Worm (Caenorhabditis elegans): ENCODE results near the gene cav-1.

Gene cav-1

DNA sequence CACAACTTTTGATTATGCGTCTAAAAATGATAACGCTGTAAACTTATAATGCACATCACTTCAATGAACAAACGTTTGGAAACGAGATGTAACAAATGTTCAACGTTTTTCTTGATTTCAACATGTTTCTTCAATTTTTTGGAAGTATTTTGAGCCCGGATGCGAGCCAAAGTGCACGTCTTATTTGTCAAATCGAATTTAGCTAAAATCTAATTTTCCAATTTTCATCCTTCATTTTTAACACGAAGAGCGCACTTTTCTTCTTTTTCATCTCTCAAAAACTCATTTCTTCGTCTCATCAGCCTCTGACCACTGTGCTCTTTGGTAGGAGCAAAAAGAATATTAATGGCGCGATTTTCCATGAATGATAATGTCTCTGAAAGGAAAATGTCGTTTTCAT is 26.0 kb downstream of the cav-1 start:
- TF ChIP-seq elt-2 (tag; optimal IDR thresholded peaks at IDR 0.05) (peak; percentile 23), unc-62 (GFP tag; optimal IDR thresholded peaks at IDR 0.05) (no peak)

DNA sequence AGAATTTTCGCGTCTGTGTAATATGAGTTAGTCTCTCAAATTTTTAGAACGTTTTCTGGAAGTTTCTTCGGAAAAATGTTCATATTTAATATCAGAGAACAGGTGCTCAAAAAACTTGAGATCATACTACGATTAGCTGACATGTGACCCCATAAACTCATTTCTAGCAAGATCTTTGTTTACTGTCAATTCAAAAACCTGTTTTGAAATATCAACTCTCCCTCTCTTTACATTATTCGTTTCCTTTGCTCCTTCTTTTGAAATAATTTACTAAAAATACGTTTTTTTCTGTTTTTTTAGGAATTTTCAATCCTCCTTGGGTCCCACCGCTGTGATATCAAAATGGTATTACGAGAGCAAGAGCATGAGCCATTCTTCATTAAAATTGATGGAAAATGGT is 26.8 kb downstream of the cav-1 start, which contains the start of gene fat-4:
fat-4 (plus strand) TSS at position 301 of the 400 bp plus-strand sequence.
- TF ChIP-seq nhr-28 (tag; optimal IDR thresholded peaks at IDR 0.05) (no peak), ceh-16 (tag; optimal IDR thresholded peaks at IDR 0.05) (no peak)

DNA sequence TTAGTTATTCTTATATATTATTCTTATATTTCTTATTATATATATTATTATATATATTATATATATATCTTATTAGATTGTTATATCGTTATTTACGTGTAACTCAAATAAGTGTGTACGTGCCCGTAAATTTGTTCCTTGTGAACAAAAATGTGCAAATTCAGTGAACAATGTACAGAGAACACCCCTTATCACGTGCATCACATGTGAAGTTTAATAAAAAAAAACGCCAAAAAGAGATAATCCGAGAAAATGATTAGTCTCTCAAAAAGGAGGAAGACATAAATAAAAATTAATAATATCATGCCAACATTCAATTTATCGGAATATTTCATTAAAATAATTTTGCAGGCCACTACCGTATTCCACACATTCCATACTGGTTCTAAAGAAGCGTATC is 27.4 kb downstream of the cav-1 start:
- TF ChIP-seq nhr-25 (tag; optimal IDR thresholded peaks at IDR 0.05) (no peak), pha-4 (tag; optimal IDR thresholded peaks at IDR 0.05) (peak; percentile 61), pqm-1 (tag; optimal IDR thresholded peaks at IDR 0.05) (peak; percentile 32), elt-2 (tag; optimal IDR thresholded peaks at IDR 0.05) (peak; percentile 72)

DNA sequence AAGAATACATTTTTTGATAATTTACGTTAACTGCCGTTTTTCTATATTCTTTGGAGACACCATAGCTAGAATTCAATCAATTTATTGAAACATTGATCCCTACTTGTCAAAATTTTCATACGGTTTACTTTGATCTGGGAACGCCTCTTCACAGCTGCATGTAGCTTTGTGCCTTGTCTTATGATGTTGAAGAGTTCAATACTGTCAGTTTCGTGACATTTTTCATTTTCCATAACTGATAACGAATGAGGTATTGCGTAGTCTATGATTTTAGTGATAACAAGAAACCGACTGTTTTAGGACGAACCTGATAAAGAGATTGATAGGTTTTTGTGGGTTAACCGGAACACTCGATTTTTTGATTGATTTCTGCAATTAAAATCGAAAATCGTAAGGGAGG is 29.1 kb downstream of the cav-1 start:
- TF ChIP-seq pha-4 (tag; optimal IDR thresholded peaks at IDR 0.05) = peak; percentile 66
- TF ChIP-seq ceh-28 (tag; optimal IDR thresholded peaks at IDR 0.05) = no peak
- no peak for TF ChIP-seq nhr-43 (tag; optimal IDR thresholded peaks at IDR 0.05; ENCODE audit: poor library complexity, severe bottlenecking)
- TF ChIP-seq ama-1 (optimal IDR thresholded peaks at IDR 0.05) = peak; percentile 56
- TF ChIP-seq nhr-237 (tag; optimal IDR thresholded peaks at IDR 0.05) = no peak
- no peak for TF ChIP-seq daf-12 (tag; optimal IDR thresholded peaks at IDR 0.05)
- TF ChIP-seq pqm-1 (tag; optimal IDR thresholded peaks at IDR 0.05) = peak; percentile 99
- peak; percentile 98 for TF ChIP-seq elt-2 (tag; optimal IDR thresholded peaks at IDR 0.05)
- no peak for TF ChIP-seq tbx-2 (tag; optimal IDR thresholded peaks at IDR 0.05)
- peak; percentile 82 for TF ChIP-seq jun-1 (tag; optimal IDR thresholded peaks at IDR 0.05)

DNA sequence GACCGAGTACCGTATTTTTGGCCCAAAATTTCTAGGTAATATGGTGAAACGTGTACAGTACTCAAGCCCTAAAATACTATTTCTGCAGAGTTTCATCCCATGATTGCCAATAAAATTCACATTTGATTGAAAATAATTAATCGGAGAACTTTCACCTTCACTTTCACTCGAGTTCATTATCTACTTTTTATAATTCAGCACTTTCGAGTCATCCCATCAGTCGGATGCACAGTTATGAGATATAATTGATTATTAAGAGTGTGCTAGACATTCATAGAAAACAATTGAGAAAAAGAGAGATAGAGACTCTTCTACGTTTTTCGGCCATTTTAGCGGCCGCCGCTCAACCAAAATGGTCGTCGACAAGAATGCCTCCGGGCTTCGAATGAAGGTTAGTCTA is 30.4 kb downstream of the cav-1 start, which contains the start of gene fat-3:
fat-3 (plus strand) TSS at position 313 of the 400 bp plus-strand sequence.
- peak; percentile 19 for TF ChIP-seq pha-4 (tag; optimal IDR thresholded peaks at IDR 0.05)
- peak; percentile 9 for TF ChIP-seq skn-1 (tag; optimal IDR thresholded peaks at IDR 0.05)
- TF ChIP-seq fos-1 (tag; optimal IDR thresholded peaks at IDR 0.05) = no peak
- TF ChIP-seq ceh-28 (tag; optimal IDR thresholded peaks at IDR 0.05) = peak; percentile 46
- TF ChIP-seq elt-2 (tag; optimal IDR thresholded peaks at IDR 0.05) = peak; percentile 78
- TF ChIP-seq pqm-1 (tag; optimal IDR thresholded peaks at IDR 0.05) = peak; percentile 63
- TF ChIP-seq ceh-82 (tag; optimal IDR thresholded peaks at IDR 0.05) = no peak
- peak; percentile 15 for TF ChIP-seq nhr-43 (tag; optimal IDR thresholded peaks at IDR 0.05; ENCODE audit: poor library complexity, severe bottlenecking)
- TF ChIP-seq nhr-23 (tag; optimal IDR thresholded peaks at IDR 0.05) = no peak

DNA sequence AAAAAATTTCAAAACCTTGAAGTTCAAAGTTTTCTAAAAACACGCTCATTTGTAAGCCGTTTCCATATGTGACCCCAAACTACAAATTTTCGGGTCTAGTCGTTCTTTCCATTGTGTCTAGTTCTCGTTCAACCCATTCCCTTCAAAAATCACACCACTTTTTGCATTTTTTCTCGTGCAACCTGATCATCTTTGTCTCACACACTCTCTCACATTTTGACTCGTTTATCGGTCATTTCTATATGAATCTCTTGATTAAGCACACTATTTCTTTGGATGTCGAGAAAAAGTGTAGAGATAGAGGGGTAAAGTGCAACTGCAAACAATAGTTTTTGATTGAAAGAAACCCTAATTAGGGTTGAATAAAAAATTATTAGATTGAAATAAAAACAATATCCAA is 31.2 kb downstream of the cav-1 start:
- TF ChIP-seq nhr-76 (tag; optimal IDR thresholded peaks at IDR 0.05) (no peak), fkh-10 (GFP tag; optimal IDR thresholded peaks at IDR 0.05) (no peak), egl-27 (tag; optimal IDR thresholded peaks at IDR 0.05) (peak; percentile 23), daf-12 (tag; optimal IDR thresholded peaks at IDR 0.05) (no peak), nhr-23 (tag; optimal IDR thresholded peaks at IDR 0.05) (peak; percentile 90), ceh-82 (tag; optimal IDR thresholded peaks at IDR 0.05) (no peak), unc-39 (tag; optimal IDR thresholded peaks at IDR 0.05) (no peak), elt-1 (tag; optimal IDR thresholded peaks at IDR 0.05) (no peak), eor-1 (tag; optimal IDR thresholded peaks at IDR 0.05) (no peak), unc-62 (GFP tag; optimal IDR thresholded peaks at IDR 0.05) (no peak), ceh-28 (tag; optimal IDR thresholded peaks at IDR 0.05) (peak; percentile 57), ZK546.5 (tag; optimal IDR thresholded peaks at IDR 0.05) (no peak), ceh-16 (tag; optimal IDR thresholded peaks at IDR 0.05) (no peak), nhr-43 (tag; optimal IDR thresholded peaks at IDR 0.05; ENCODE audit: poor library complexity, severe bottlenecking) (peak; percentile 64), nhr-67 (tag; optimal IDR thresholded peaks at IDR 0.05) (no peak), pqm-1 (tag; optimal IDR thresholded peaks at IDR 0.05) (peak; percentile 58), egl-5 (tag; optimal IDR thresholded peaks at IDR 0.05) (no peak), fos-1 (tag; optimal IDR thresholded peaks at IDR 0.05) (no peak), sea-2 (GFP tag; optimal IDR thresholded peaks at IDR 0.05) (no peak), lin-15B (tag; optimal IDR thresholded peaks at IDR 0.05) (peak; percentile 29), ama-1 (optimal IDR thresholded peaks at IDR 0.05) (peak; percentile 79), aly-2 (tag; optimal IDR thresholded peaks at IDR 0.05) (no peak), nhr-12 (tag; optimal IDR thresholded peaks at IDR 0.05) (no peak), snpc-4 (tag; optimal IDR thresholded peaks at IDR 0.05) (peak; percentile 52), ztf-4 (tag; optimal IDR thresholded peaks at IDR 0.05) (no peak), ceh-9 (tag; optimal IDR thresholded peaks at IDR 0.05) (no peak), nhr-25 (tag; optimal IDR thresholded peaks at IDR 0.05) (peak; percentile 74), pha-4 (tag; optimal IDR thresholded peaks at IDR 0.05) (peak; percentile 76), nhr-28 (tag; optimal IDR thresholded peaks at IDR 0.05) (no peak), nhr-77 (tag; optimal IDR thresholded peaks at IDR 0.05) (no peak), R02D3.7 (tag; optimal IDR thresholded peaks at IDR 0.05) (no peak), mml-1 (tag; optimal IDR thresholded peaks at IDR 0.05) (no peak), nhr-11 (tag; optimal IDR thresholded peaks at IDR 0.05) (no peak), lsy-12 (tag; optimal IDR thresholded peaks at IDR 0.05) (peak; percentile 35), ztf-11 (tag; optimal IDR thresholded peaks at IDR 0.05) (no peak), skn-1 (tag; optimal IDR thresholded peaks at IDR 0.05) (no peak), zag-1 (tag; optimal IDR thresholded peaks at IDR 0.05) (no peak)

All from whole organism, L3 larva.